Worm (Caenorhabditis elegans) whole organism, L4/young adult: ENCODE data around the gene unc-51.

Experiments
- W03F9.2 ChIP-seq: fragments of 150-350 bp; optimal IDR thresholded peaks from 2 replicates; lab custom pipeline; 2014; ENCODE audit warnings: missing biosample characterization, missing genetic modification characterization
- dao-5 ChIP-seq: sonication (generic microtip); optimal IDR thresholded peaks from 2 replicates; lab custom pipeline; 2016; ENCODE audit warnings: missing genotype, missing genetic modification characterization, moderate library complexity, missing compliant biosample characterization
- him-1 ChIP-seq: sonication (generic microtip); optimal IDR thresholded peaks from 2 replicates; lab custom pipeline; 2016; ENCODE audit warnings: missing genotype, missing genetic modification reagents, missing genetic modification characterization, missing compliant biosample characterization

The unc-51 gene

ce11 chrV:19997481-19997880 lies 6.8 kb downstream of the unc-51 start:
- TF ChIP-seq dao-5 (no peak), him-1 (tag; lab: Kevin White, UChicago) (no peak), W03F9.2 (tag; lab: Kevin White, UChicago) (no peak)

ce11 chrV:19994665-19995064 lies 9.6 kb downstream of the unc-51 start:
- TF ChIP-seq dao-5 = no peak
- no peak for TF ChIP-seq him-1 (tag; lab: Kevin White, UChicago)
- no peak for TF ChIP-seq W03F9.2 (tag; lab: Kevin White, UChicago)

- no peak for TF ChIP-seq W03F9.2 (tag; lab: Kevin White, UChicago)
- TF ChIP-seq dao-5 = no peak
- no peak for TF ChIP-seq him-1 (tag; lab: Kevin White, UChicago)
These were observed 10.2 kb downstream of the unc-51 start, which contains the start of gene Y60A3A.25 for ce11 chrV:19994093-19994492. Gene Y60A3A.25, minus strand, starts transcription at chrV:19994193.

ce11 chrV:19987684-19988083 lies 16.6 kb downstream of the unc-51 start, which contains the start of gene sri-67:
Gene sri-67, plus strand, starts transcription at chrV:19987984.
- TF ChIP-seq dao-5 (no peak), him-1 (tag; lab: Kevin White, UChicago) (no peak), W03F9.2 (tag; lab: Kevin White, UChicago) (no peak)

ce11 chrV:19986788-19987187 lies 17.5 kb downstream of the unc-51 start:
- no peak for TF ChIP-seq W03F9.2 (tag; lab: Kevin White, UChicago)
- no peak for TF ChIP-seq dao-5
- TF ChIP-seq him-1 (tag; lab: Kevin White, UChicago) = no peak

- TF ChIP-seq W03F9.2 (tag; lab: Kevin White, UChicago) (no peak), dao-5 (no peak), him-1 (tag; lab: Kevin White, UChicago) (no peak)
These were observed 18.1 kb downstream of the unc-51 start, which contains the start of gene clec-260 for ce11 chrV:19986213-19986612. Gene clec-260, minus strand, starts transcription at chrV:19986313.

- no peak for TF ChIP-seq him-1 (tag; lab: Kevin White, UChicago)
- TF ChIP-seq dao-5 = no peak
- no peak for TF ChIP-seq W03F9.2 (tag; lab: Kevin White, UChicago)
These were observed 22.3 kb downstream of the unc-51 start, which contains the start of gene Y60A3A.24 for ce11 chrV:19981832-19982462. Gene Y60A3A.24, minus strand, starts transcription at chrV:19981882.

- TF ChIP-seq him-1 (tag; lab: Kevin White, UChicago) (no peak), W03F9.2 (tag; lab: Kevin White, UChicago) (no peak), dao-5 (no peak)
These were observed 26.1 kb downstream of the unc-51 start, which contains the start of gene srh-183 for ce11 chrV:19978220-19978619. Gene srh-183, minus strand, starts transcription at chrV:19978320.

ce11 chrV:19972984-19973383 lies 31.3 kb downstream of the unc-51 start, which contains the start of gene srh-173:
Gene srh-173, plus strand, starts transcription at chrV:19973284.
- no peak for TF ChIP-seq dao-5
- TF ChIP-seq W03F9.2 (tag; lab: Kevin White, UChicago) = no peak
- no peak for TF ChIP-seq him-1 (tag; lab: Kevin White, UChicago)

ce11 chrV:19965626-19966025 lies 38.7 kb downstream of the unc-51 start, which contains the start of gene srh-171:
Gene srh-171, plus strand, starts transcription at chrV:19965700.
- TF ChIP-seq W03F9.2 (tag; lab: Kevin White, UChicago) (no peak), dao-5 (no peak), him-1 (tag; lab: Kevin White, UChicago) (no peak)

ce11 chrV:19961971-19962370 lies 42.3 kb downstream of the unc-51 start:
- TF ChIP-seq W03F9.2 (tag; lab: Kevin White, UChicago) = no peak
- no peak for TF ChIP-seq dao-5
- TF ChIP-seq him-1 (tag; lab: Kevin White, UChicago) = no peak

- TF ChIP-seq dao-5 = no peak
- no peak for TF ChIP-seq him-1 (tag; lab: Kevin White, UChicago)
- TF ChIP-seq W03F9.2 (tag; lab: Kevin White, UChicago) = no peak
These were observed 45.5 kb downstream of the unc-51 start, which contains the start of gene srh-172 for ce11 chrV:19958744-19959143. Gene srh-172, plus strand, starts transcription at chrV:19959044.

- no peak for TF ChIP-seq W03F9.2 (tag; lab: Kevin White, UChicago)
- no peak for TF ChIP-seq him-1 (tag; lab: Kevin White, UChicago)
- no peak for TF ChIP-seq dao-5
These were observed 49.1 kb downstream of the unc-51 start, which contains the start of gene abhd-3.1 for ce11 chrV:19955171-19955570. Gene abhd-3.1, plus strand, starts transcription at chrV:19955488.

- TF ChIP-seq dao-5 (no peak), him-1 (tag; lab: Kevin White, UChicago) (no peak), W03F9.2 (tag; lab: Kevin White, UChicago) (no peak)
These were observed 49.8 kb downstream of the unc-51 start for ce11 chrV:19954491-19954890.
